Worm (Caenorhabditis elegans) whole organism, young adult: ENCODE measurements around the gene ZC404.16.

ENCODE experiments used
- B0035.1 ChIP-seq: sonication (generic microtip); optimal IDR thresholded peaks from 2 replicates; lab custom pipeline; 2016; ENCODE audit warnings: missing genetic modification characterization, mild to moderate bottlenecking, missing compliant biosample characterization, missing genotype, missing genetic modification reagents
- B0261.1 ChIP-seq: sonication (generic microtip); optimal IDR thresholded peaks from 2 replicates; lab custom pipeline; 2016; ENCODE audit warnings: mild to moderate bottlenecking, missing genetic modification characterization, moderate library complexity, missing compliant biosample characterization
- B0336.3 ChIP-seq: fragments of 200-800 bp; sonication (Bioruptor generic); IDR thresholded peaks from 2 replicates; pipeline ENCODE4 v1.3.6; 2022; ENCODE audit warnings: missing genetic modification characterization, missing compliant biosample characterization
- C06A6.2 ChIP-seq: fragments of 200-800 bp; sonication (Bioruptor generic); conservative IDR thresholded peaks from 2 replicates; pipeline ENCODE4 v1.3.6; 2022; ENCODE audit warnings: missing genetic modification characterization, missing compliant biosample characterization
- C17E4.6 ChIP-seq: fragments of 200-800 bp; sonication (Bioruptor generic); IDR thresholded peaks from 2 replicates; pipeline ENCODE4 v1.3.6; 2022; ENCODE audit warnings: missing genetic modification reagents, missing genetic modification characterization, missing compliant biosample characterization
- F22D6.2 ChIP-seq: sonication (generic microtip); optimal IDR thresholded peaks from 2 replicates; lab custom pipeline; 2016; ENCODE audit warnings: mild to moderate bottlenecking, missing genetic modification characterization, missing compliant biosample characterization
- F33H1.4 ChIP-seq: fragments of 200-800 bp; sonication (Bioruptor generic); IDR thresholded peaks from 2 replicates; pipeline ENCODE4 v1.3.6; 2022; ENCODE audit warnings: missing genetic modification reagents, missing genetic modification characterization, missing compliant biosample characterization
- F57C9.4 ChIP-seq: sonication (generic microtip); optimal IDR thresholded peaks from 2 replicates; lab custom pipeline; 2017; ENCODE audit warnings: mild to moderate bottlenecking, missing genetic modification characterization, missing compliant biosample characterization
- K12H6.12 ChIP-seq: fragments of 200-800 bp; sonication (Bioruptor generic); optimal IDR thresholded peaks from 2 replicates; lab custom pipeline; 2018; ENCODE audit warnings: mild to moderate bottlenecking, missing genetic modification characterization, missing compliant biosample characterization
- Y79H2A.3 ChIP-seq: fragments of 200-800 bp; sonication (Bioruptor generic); conservative IDR thresholded peaks from 2 replicates; pipeline ENCODE4 v1.3.6; 2022; ENCODE audit warnings: missing genetic modification reagents, missing genetic modification characterization, missing compliant biosample characterization
- aptf-2 ChIP-seq: fragments of 200-800 bp; sonication (Bioruptor generic); conservative IDR thresholded peaks from 2 replicates; pipeline ENCODE4 v1.3.6; 2022; ENCODE audit warnings: missing genetic modification reagents, missing genetic modification characterization, missing compliant biosample characterization
- attf-5 ChIP-seq: fragments of 200-800 bp; sonication (Bioruptor generic); optimal IDR thresholded peaks from 2 replicates; lab custom pipeline; 2018; ENCODE audit warnings: mild to moderate bottlenecking, missing genetic modification characterization, missing compliant biosample characterization
- bed-2 ChIP-seq: fragments of 200-800 bp; sonication (Bioruptor generic); IDR thresholded peaks from 2 replicates; pipeline ENCODE4 v1.3.6; 2022; ENCODE audit warnings: missing genetic modification reagents, missing genetic modification characterization, missing compliant biosample characterization
- cebp-2 ChIP-seq: fragments of 200-800 bp; sonication (Bioruptor generic); IDR thresholded peaks from 2 replicates; pipeline ENCODE4 v1.3.6; 2022; ENCODE audit warnings: missing genetic modification characterization, missing compliant biosample characterization
- ceh-40 ChIP-seq: fragments of 200-800 bp; sonication (Bioruptor generic); IDR thresholded peaks from 2 replicates; pipeline ENCODE4 v1.3.6; 2022; ENCODE audit warnings: missing genetic modification characterization, missing compliant biosample characterization
- ceh-91 ChIP-seq: fragments of 200-800 bp; sonication (Bioruptor generic); IDR thresholded peaks from 2 replicates; pipeline ENCODE4 v1.3.6; 2022; ENCODE audit warnings: missing genetic modification reagents, missing genetic modification characterization, missing compliant biosample characterization
- dpl-1 ChIP-seq: fragments of 150-350 bp; optimal IDR thresholded peaks from 2 replicates; lab custom pipeline; 2014; ENCODE audit warnings: missing biosample characterization, missing genetic modification reagents, missing genetic modification characterization
- egrh-3 ChIP-seq: fragments of 200-800 bp; sonication (Bioruptor generic); IDR thresholded peaks from 2 replicates; pipeline ENCODE4 v1.3.6; 2022; ENCODE audit warnings: missing genetic modification reagents, missing genetic modification characterization, missing compliant biosample characterization
- ekl-4 ChIP-seq: fragments of 200-800 bp; sonication (Bioruptor generic); IDR thresholded peaks from 2 replicates; pipeline ENCODE4 v1.3.6; 2022; ENCODE audit warnings: missing genetic modification reagents, missing genetic modification characterization, missing compliant biosample characterization
- ets-4 ChIP-seq: fragments of 200-800 bp; sonication (Bioruptor generic); optimal IDR thresholded peaks from 2 replicates; lab custom pipeline; 2018; ENCODE audit warnings: mild to moderate bottlenecking, missing genetic modification characterization, missing compliant biosample characterization
- gei-17 ChIP-seq: fragments of 200-800 bp; sonication (Bioruptor generic); optimal IDR thresholded peaks from 2 replicates; lab custom pipeline; 2018; ENCODE audit warnings: mild to moderate bottlenecking, missing genetic modification characterization, missing compliant biosample characterization
- him-1 ChIP-seq: sonication (generic microtip); optimal IDR thresholded peaks from 2 replicates; lab custom pipeline; 2016; ENCODE audit warnings: missing genotype, missing genetic modification reagents, missing genetic modification characterization, missing compliant biosample characterization
- hsf-1 ChIP-seq: fragments of 200-800 bp; sonication (Bioruptor generic); IDR thresholded peaks from 2 replicates; pipeline ENCODE4 v1.3.6; 2022; ENCODE audit warnings: missing genetic modification reagents, missing genetic modification characterization, missing compliant biosample characterization
- let-526 ChIP-seq: fragments of 200-800 bp; sonication (Bioruptor generic); IDR thresholded peaks from 2 replicates; pipeline ENCODE4 v1.3.6; 2022; ENCODE audit warnings: missing genetic modification reagents, missing genetic modification characterization, missing compliant biosample characterization
- lin-54 ChIP-seq: fragments of 200-800 bp; sonication (Bioruptor generic); optimal IDR thresholded peaks from 2 replicates; lab custom pipeline; 2018; ENCODE audit warnings: mild to moderate bottlenecking, missing genetic modification characterization, missing compliant biosample characterization
- lsl-1 ChIP-seq: fragments of 200-800 bp; sonication (Bioruptor generic); optimal IDR thresholded peaks from 2 replicates; lab custom pipeline; 2018; ENCODE audit warnings: mild to moderate bottlenecking, missing genetic modification characterization, moderate library complexity, missing compliant biosample characterization
- madf-3 ChIP-seq: fragments of 200-800 bp; sonication (Bioruptor generic); IDR thresholded peaks from 2 replicates; pipeline ENCODE4 v1.3.6; 2022; ENCODE audit warnings: missing genetic modification reagents, missing genetic modification characterization, missing compliant biosample characterization
- mes-4 ChIP-seq: sonication (generic microtip); optimal IDR thresholded peaks from 2 replicates; lab custom pipeline; 2016; ENCODE audit warnings: missing genotype, missing genetic modification characterization, missing compliant biosample characterization
- mxl-1 ChIP-seq: sonication (generic microtip); optimal IDR thresholded peaks from 2 replicates; lab custom pipeline; 2016; ENCODE audit warnings: missing genetic modification characterization, missing compliant biosample characterization
- nhr-27 ChIP-seq: fragments of 200-800 bp; sonication (Bioruptor generic); optimal IDR thresholded peaks from 2 replicates; lab custom pipeline; 2018; ENCODE audit warnings: mild to moderate bottlenecking, missing genetic modification characterization, moderate library complexity, missing compliant biosample characterization
- pha-4 ChIP-seq: fragments of 150-350 bp; sonication (generic microtip); optimal IDR thresholded peaks from 2 replicates; lab custom pipeline; 2014; ENCODE audit warnings: missing biosample characterization, missing genetic modification reagents, missing genetic modification characterization
- rpc-1 ChIP-seq, 2 experiments: fragments of 150-350 bp in 1 of 2; sonication (generic microtip) in 1 of 2; optimal IDR thresholded peaks; 2 replicates each; lab custom pipeline; 2014 to 2018; ENCODE audit warnings: missing biosample characterization in 1 of 2, missing genetic modification characterization in 1 of 2, missing genetic modification reagents in 1 of 2, missing genotype in 1 of 2
- snpc-3.4 ChIP-seq: sonication (generic microtip); optimal IDR thresholded peaks from 2 replicates; lab custom pipeline; 2017; ENCODE audit warnings: missing genetic modification characterization, mild to moderate bottlenecking, missing compliant biosample characterization, antibody characterized with exemption, moderate library complexity, missing genotype, missing genetic modification reagents
- snpc-4 ChIP-seq, 5 experiments: fragments of 150-350 bp in 1 of 5; sonication (generic microtip) in 4 of 5; optimal IDR thresholded peaks; 2 replicates each; lab custom pipeline; 2014 to 2018; ENCODE audit warnings: missing genetic modification characterization in 5 of 5, missing biosample characterization in 3 of 5, antibody characterized with exemption in 2 of 5, mild to moderate bottlenecking in 2 of 5, missing compliant biosample characterization in 2 of 5, missing genotype in 2 of 5, moderate library complexity in 2 of 5, missing genetic modification reagents in 1 of 5
- somi-1 ChIP-seq: fragments of 200-800 bp; sonication (Bioruptor generic); optimal IDR thresholded peaks from 2 replicates; lab custom pipeline; 2018; ENCODE audit warnings: mild to moderate bottlenecking, missing genetic modification characterization, missing compliant biosample characterization
- tlf-1 ChIP-seq: fragments of 200-800 bp; sonication (Bioruptor generic); optimal IDR thresholded peaks from 2 replicates; lab custom pipeline; 2018; ENCODE audit warnings: mild to moderate bottlenecking, missing genetic modification characterization, missing compliant biosample characterization
- ztf-18 ChIP-seq: sonication (generic microtip); optimal IDR thresholded peaks from 2 replicates; lab custom pipeline; 2016; ENCODE audit warnings: missing genotype, mild to moderate bottlenecking, missing genetic modification characterization, missing compliant biosample characterization
- ztf-22 ChIP-seq: fragments of 200-800 bp; sonication (Bioruptor generic); optimal IDR thresholded peaks from 2 replicates; lab custom pipeline; 2018; ENCODE audit warnings: mild to moderate bottlenecking, missing genetic modification characterization, moderate library complexity, missing compliant biosample characterization
- ztf-6 ChIP-seq: fragments of 200-800 bp; sonication (Bioruptor generic); IDR thresholded peaks from 2 replicates; pipeline ENCODE4 v1.3.6; 2022; ENCODE audit warnings: missing genetic modification reagents, missing genetic modification characterization, missing compliant biosample characterization

Gene ZC404.16

ce11 chrV:6783044-6783625, 9.5 kb upstream of the ZC404.16 start (continued):
- TF ChIP-seq snpc-4 (GFP tag; optimal IDR thresholded peaks at IDR 0.05; lab: Kevin White, UChicago): peak; percentile 60
- peak in 1 of 4 experiments; percentile 44 for TF ChIP-seq snpc-4 (tag; optimal IDR thresholded peaks at IDR 0.05; lab: Kevin White, UChicago)
- 0 out of 2 replicates have a peak, but pooled peaks have one; percentile 23 for TF ChIP-seq C17E4.6 (GFP tag; lab: Robert Waterston, UW)
- peak; percentile 22 for TF ChIP-seq ztf-18 (tag; lab: Kevin White, UChicago)

ce11 chrV:6782260-6782659, 8.6 kb upstream of the ZC404.16 start:
- TF ChIP-seq F33H1.4 (GFP tag; lab: Robert Waterston, UW): peak; percentile 60
- no peak for TF ChIP-seq K12H6.12 (tag; lab: Kevin White, UChicago)
- peak; percentile 50; the same call in 1 of the 2 replicates for TF ChIP-seq ceh-91 (GFP tag; lab: Robert Waterston, UW)
- peak; percentile 81 for TF ChIP-seq lsl-1 (GFP tag; lab: Kevin White, UChicago)
- TF ChIP-seq ets-4 (GFP tag; lab: Kevin White, UChicago): no peak
- no peak for TF ChIP-seq hsf-1 (GFP tag; lab: Robert Waterston, UW)
- TF ChIP-seq, all 124 proteins: peak for 3

DNA sequence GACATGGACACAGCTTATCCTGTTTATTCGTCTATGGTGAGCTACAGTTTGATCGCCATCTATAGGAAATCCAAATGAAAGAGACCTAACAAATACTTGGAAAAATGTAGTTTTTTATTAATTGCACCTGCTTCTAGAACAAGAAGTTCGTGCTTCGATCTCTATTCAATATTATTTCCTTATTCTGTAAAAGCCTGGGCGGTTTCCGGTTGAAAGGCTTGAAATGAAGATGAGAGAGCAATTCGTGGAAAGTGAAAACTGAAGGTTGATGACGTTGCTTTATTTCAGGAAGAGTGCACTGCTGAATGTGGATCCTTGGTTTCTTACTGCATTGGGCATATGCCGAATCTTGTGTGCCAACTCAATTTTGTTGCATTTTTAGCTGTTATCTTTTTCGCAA, 7.0 kb upstream of the ZC404.16 start:
- TF ChIP-seq Y79H2A.3 (GFP tag; lab: Robert Waterston, UW) (no peak), F33H1.4 (GFP tag; lab: Robert Waterston, UW) (no peak), madf-3 (GFP tag; lab: Robert Waterston, UW) (no peak), cebp-2 (GFP tag; lab: Robert Waterston, UW) (0 out of 2 replicates have a peak, but pooled peaks have one; percentile 26)

ce11 chrV:6780166-6780565, 6.5 kb upstream of the ZC404.16 start, which contains the start of gene ZC404.15:
TSS of gene ZC404.15 (plus strand) at chrV:6780466.
- TF ChIP-seq bed-2 (GFP tag; lab: Robert Waterston, UW) (no peak), mes-4 (no peak), F22D6.2 (tag; lab: Kevin White, UChicago) (no peak), him-1 (tag; lab: Kevin White, UChicago) (no peak), ekl-4 (GFP tag; lab: Robert Waterston, UW) (no peak), rpc-1 (optimal IDR thresholded peaks at IDR 0.05; lab: Kevin White, UChicago) (no peak), rpc-1 (tag; optimal IDR thresholded peaks at IDR 0.05; lab: Kevin White, UChicago) (no peak), C06A6.2 (GFP tag; lab: Robert Waterston, UW) (no peak), ztf-6 (GFP tag; lab: Robert Waterston, UW) (no peak), ztf-22 (GFP tag; lab: Kevin White, UChicago) (no peak), egrh-3 (no peak), gei-17 (GFP tag; lab: Kevin White, UChicago) (no peak), B0336.3 (GFP tag; lab: Robert Waterston, UW) (no peak)
- TF ChIP-seq, all 124 proteins: peak for 0

DNA sequence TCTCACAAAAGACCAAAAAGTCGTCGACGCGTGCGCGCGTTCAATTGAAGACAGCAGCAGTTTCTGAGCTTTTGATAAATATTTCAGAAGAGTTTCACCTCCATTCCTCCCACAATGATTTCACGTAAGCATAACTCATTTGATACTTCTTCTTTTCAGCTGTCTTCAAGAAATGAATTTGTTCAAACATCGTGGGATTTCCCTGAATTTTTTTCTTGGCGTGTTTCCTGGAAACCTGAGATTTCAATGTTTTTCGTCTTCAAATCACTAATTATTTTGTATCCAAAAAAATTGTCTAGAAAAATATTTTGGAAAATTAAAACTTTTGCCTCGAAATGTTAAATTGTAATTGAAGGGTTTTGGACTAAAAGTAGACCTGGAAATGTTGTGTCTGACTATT, 4.8 kb upstream of the ZC404.16 start:
- TF ChIP-seq B0261.1 (tag; lab: Kevin White, UChicago) (no peak), ceh-40 (GFP tag; lab: Robert Waterston, UW) (no peak), pha-4 (tag; lab: Kevin White, UChicago) (no peak), tlf-1 (GFP tag; lab: Kevin White, UChicago) (no peak), cebp-2 (GFP tag; lab: Robert Waterston, UW) (no peak), let-526 (GFP tag; lab: Robert Waterston, UW) (no peak), attf-5 (GFP tag; lab: Kevin White, UChicago) (no peak), B0035.1 (tag; lab: Kevin White, UChicago) (no peak), aptf-2 (GFP tag; lab: Robert Waterston, UW) (no peak), lin-54 (GFP tag; lab: Kevin White, UChicago) (no peak), nhr-27 (tag; lab: Kevin White, UChicago) (no peak), mxl-1 (no peak), dpl-1 (GFP tag; lab: Kevin White, UChicago) (no peak), somi-1 (no peak), F57C9.4 (tag; lab: Kevin White, UChicago) (no peak), snpc-3.4 (tag; lab: Kevin White, UChicago) (no peak), hsf-1 (GFP tag; lab: Robert Waterston, UW) (no peak)
